Fruit fly (Drosophila melanogaster): Measurements from ENCODE around the gene CG42376.

CG42376 gene

dm6 chrX:254690-255089, at the start of gene CG42376:
Gene CG42376 (plus strand): TSS chrX:254876.
- no peak for TF ChIP-seq ttk (optimal IDR thresholded peaks at IDR 0.05)
- no peak for TF ChIP-seq psq (optimal IDR thresholded peaks at IDR 0.05)

dm6 chrX:245802-246201, 8.9 kb upstream of the CG42376 start, which contains the start of the genes CG3038 and G9a:
Gene CG3038 (minus strand): TSS chrX:245856.
Gene G9a (plus strand): TSS chrX:245978.
- TF ChIP-seq psq (optimal IDR thresholded peaks at IDR 0.05) = no peak
- no peak for TF ChIP-seq Sin3A (optimal IDR thresholded peaks at IDR 0.05)
- TF ChIP-seq h (optimal IDR thresholded peaks at IDR 0.05) = no peak
- no peak for TF ChIP-seq insv (optimal IDR thresholded peaks at IDR 0.05)
- TF ChIP-seq ttk (optimal IDR thresholded peaks at IDR 0.05) = no peak
- TF ChIP-seq Myc (optimal IDR thresholded peaks at IDR 0.05) = no peak

dm6 chrX:247329-247728, 7.3 kb upstream of the CG42376 start:
- TF ChIP-seq h (optimal IDR thresholded peaks at IDR 0.05) (no peak), Myc (optimal IDR thresholded peaks at IDR 0.05) (no peak), Sin3A (optimal IDR thresholded peaks at IDR 0.05) (no peak), insv (optimal IDR thresholded peaks at IDR 0.05) (no peak), psq (optimal IDR thresholded peaks at IDR 0.05) (no peak), ttk (optimal IDR thresholded peaks at IDR 0.05) (no peak)

- TF ChIP-seq psq (optimal IDR thresholded peaks at IDR 0.05) = no peak
These were observed 693 bp downstream of the CG42376 start, which contains the start of gene cin for dm6 chrX:255369-255768. Gene cin (plus strand): TSS chrX:255674.

DNA sequence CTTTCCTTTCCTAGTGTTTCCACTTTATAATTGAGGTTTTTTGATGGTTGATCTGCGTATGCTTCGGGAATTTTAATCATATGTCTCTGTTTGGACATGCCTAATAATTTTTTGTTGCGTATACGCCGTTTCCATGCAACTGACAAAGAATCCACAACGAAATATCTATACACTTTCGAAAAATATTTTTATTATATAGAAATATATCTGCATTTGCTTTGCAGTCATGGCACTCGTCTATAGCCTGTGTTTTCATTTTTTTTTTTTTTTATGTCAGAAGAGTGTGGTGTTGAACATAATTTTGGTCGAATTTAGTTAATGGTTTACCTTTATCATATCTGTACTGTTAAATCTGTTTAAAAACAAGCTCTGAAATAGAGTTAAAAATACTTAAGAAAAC, 8.2 kb downstream of the CG42376 start:
- TF ChIP-seq Myc (optimal IDR thresholded peaks at IDR 0.05) (no peak), psq (optimal IDR thresholded peaks at IDR 0.05) (no peak), ttk (optimal IDR thresholded peaks at IDR 0.05) (no peak), Sin3A (optimal IDR thresholded peaks at IDR 0.05) (no peak), h (optimal IDR thresholded peaks at IDR 0.05) (no peak), insv (optimal IDR thresholded peaks at IDR 0.05) (no peak)

- no peak for TF ChIP-seq ttk (optimal IDR thresholded peaks at IDR 0.05)
- no peak for TF ChIP-seq h (optimal IDR thresholded peaks at IDR 0.05)
- TF ChIP-seq psq (optimal IDR thresholded peaks at IDR 0.05) = no peak
- TF ChIP-seq Myc (optimal IDR thresholded peaks at IDR 0.05) = no peak
- TF ChIP-seq insv (optimal IDR thresholded peaks at IDR 0.05) = no peak
- TF ChIP-seq Sin3A (optimal IDR thresholded peaks at IDR 0.05) = no peak
These were observed 9.2 kb downstream of the CG42376 start, which contains the start of gene CG13377 for dm6 chrX:263728-264344. Gene CG13377 (minus strand): TSS chrX:263999.

- TF ChIP-seq Myc (optimal IDR thresholded peaks at IDR 0.05) (no peak), Sin3A (optimal IDR thresholded peaks at IDR 0.05) (no peak), insv (optimal IDR thresholded peaks at IDR 0.05) (no peak), h (optimal IDR thresholded peaks at IDR 0.05) (no peak), ttk (optimal IDR thresholded peaks at IDR 0.05) (no peak), psq (optimal IDR thresholded peaks at IDR 0.05) (no peak)
These were observed 11.0 kb downstream of the CG42376 start for dm6 chrX:265692-266091.

DNA sequence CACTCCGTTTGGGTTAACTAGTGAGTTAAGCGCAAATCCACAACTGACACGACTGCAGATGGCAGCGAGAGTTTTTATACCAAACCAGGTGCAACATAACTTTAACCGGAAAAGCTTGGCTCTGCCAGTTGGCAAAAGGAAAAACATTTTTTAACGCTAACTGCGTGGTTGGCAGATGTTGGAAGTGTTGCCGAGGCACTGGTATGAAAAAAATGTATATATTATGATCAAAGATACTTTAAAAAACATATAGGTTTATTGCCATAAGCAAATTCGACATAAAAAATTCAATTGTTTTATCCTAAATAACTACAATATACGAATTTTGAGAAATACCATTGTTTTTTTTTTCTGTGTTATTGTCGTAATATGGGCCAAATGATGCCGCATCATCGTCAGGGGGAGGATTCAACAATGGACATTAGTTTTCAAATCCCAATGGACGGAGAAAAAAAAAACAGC, 12.3 kb downstream of the CG42376 start, which contains the start of gene CG13376:
Gene CG13376, minus strand, starts transcription at position 51 of the 462 bp plus-strand sequence.
- TF ChIP-seq h (optimal IDR thresholded peaks at IDR 0.05) = no peak
- TF ChIP-seq Myc (optimal IDR thresholded peaks at IDR 0.05) = no peak
- TF ChIP-seq insv (optimal IDR thresholded peaks at IDR 0.05) = no peak
- no peak for TF ChIP-seq psq (optimal IDR thresholded peaks at IDR 0.05)
- TF ChIP-seq Sin3A (optimal IDR thresholded peaks at IDR 0.05) = no peak
- no peak for TF ChIP-seq ttk (optimal IDR thresholded peaks at IDR 0.05)

DNA sequence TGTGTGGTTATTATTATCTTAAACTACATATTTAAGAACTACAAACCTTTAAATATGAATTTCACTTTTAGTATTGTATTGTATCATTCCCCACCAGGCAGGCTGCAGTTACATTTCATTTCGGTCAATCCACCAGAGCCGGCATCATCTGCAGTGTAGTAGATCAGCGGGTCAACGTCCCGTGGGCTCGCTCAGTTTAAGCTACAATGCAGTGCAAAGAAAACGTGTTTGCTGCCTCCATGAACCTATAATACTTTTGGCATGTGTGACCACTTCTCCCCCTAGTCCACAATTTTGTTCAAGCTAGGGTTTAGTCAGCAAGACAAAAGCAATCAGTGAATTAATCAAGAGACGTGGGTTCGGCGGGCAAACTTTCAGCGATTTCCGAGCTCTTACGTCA, 13.3 kb downstream of the CG42376 start:
- TF ChIP-seq Myc (optimal IDR thresholded peaks at IDR 0.05) (no peak), h (optimal IDR thresholded peaks at IDR 0.05) (no peak), ttk (optimal IDR thresholded peaks at IDR 0.05) (no peak), psq (optimal IDR thresholded peaks at IDR 0.05) (no peak), Sin3A (optimal IDR thresholded peaks at IDR 0.05) (no peak), insv (optimal IDR thresholded peaks at IDR 0.05) (no peak)

- TF ChIP-seq insv (optimal IDR thresholded peaks at IDR 0.05) (no peak), ttk (optimal IDR thresholded peaks at IDR 0.05) (no peak), Sin3A (optimal IDR thresholded peaks at IDR 0.05) (no peak), Myc (optimal IDR thresholded peaks at IDR 0.05) (no peak), h (optimal IDR thresholded peaks at IDR 0.05) (no peak), psq (optimal IDR thresholded peaks at IDR 0.05) (no peak)
These were observed 21.4 kb downstream of the CG42376 start for dm6 chrX:276065-276464.

DNA sequence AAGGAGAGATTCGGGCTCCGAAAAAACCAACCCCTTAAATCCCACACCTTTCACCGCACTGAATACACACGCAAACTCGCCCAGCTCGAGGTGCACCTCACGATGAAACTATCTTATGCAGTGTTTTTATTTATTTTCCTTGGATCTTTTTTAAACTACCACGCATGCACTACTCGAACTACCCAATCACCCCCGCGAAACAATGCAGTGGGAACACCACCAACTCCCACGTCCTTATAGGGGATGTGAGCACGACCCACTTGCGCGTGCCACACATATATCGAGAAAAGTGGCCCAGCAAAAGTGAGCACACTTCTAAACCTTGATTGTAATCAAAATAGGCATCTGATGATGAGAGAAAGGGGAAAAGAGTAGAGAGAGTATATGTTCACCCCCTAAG, 21.9 kb downstream of the CG42376 start:
- TF ChIP-seq h (optimal IDR thresholded peaks at IDR 0.05) = no peak
- no peak for TF ChIP-seq psq (optimal IDR thresholded peaks at IDR 0.05)
- TF ChIP-seq ttk (optimal IDR thresholded peaks at IDR 0.05) = no peak
- TF ChIP-seq Myc (optimal IDR thresholded peaks at IDR 0.05) = no peak
- TF ChIP-seq Sin3A (optimal IDR thresholded peaks at IDR 0.05) = no peak
- no peak for TF ChIP-seq insv (optimal IDR thresholded peaks at IDR 0.05)

- TF ChIP-seq insv (optimal IDR thresholded peaks at IDR 0.05) (no peak), Sin3A (optimal IDR thresholded peaks at IDR 0.05) (no peak), psq (optimal IDR thresholded peaks at IDR 0.05) (no peak), ttk (optimal IDR thresholded peaks at IDR 0.05) (no peak), Myc (optimal IDR thresholded peaks at IDR 0.05) (no peak), h (optimal IDR thresholded peaks at IDR 0.05) (no peak)
These were observed 23.2 kb downstream of the CG42376 start for dm6 chrX:277885-278284.

All from Kc167 (cell line).